Fruit fly (Drosophila melanogaster) Kc167 (cell line): Measurements from ENCODE around the gene CG13829.

ENCODE experiments used
- Myc ChIP-seq: fragments of >200 bp; optimal IDR thresholded peaks from 2 replicates; lab custom pipeline; 2017; ENCODE audit warnings: missing external identifiers
- Sin3A ChIP-seq: fragments of >200 bp; optimal IDR thresholded peaks from 2 replicates; lab custom pipeline; 2018; ENCODE audit warnings: missing external identifiers
- h ChIP-seq: fragments of >200 bp; optimal IDR thresholded peaks from 3 replicates; lab custom pipeline; 2018; ENCODE audit warnings: missing external identifiers
- psq ChIP-seq: fragments of >200 bp; optimal IDR thresholded peaks from 2 replicates; lab custom pipeline; 2017; ENCODE audit warnings: missing external identifiers

DNA sequence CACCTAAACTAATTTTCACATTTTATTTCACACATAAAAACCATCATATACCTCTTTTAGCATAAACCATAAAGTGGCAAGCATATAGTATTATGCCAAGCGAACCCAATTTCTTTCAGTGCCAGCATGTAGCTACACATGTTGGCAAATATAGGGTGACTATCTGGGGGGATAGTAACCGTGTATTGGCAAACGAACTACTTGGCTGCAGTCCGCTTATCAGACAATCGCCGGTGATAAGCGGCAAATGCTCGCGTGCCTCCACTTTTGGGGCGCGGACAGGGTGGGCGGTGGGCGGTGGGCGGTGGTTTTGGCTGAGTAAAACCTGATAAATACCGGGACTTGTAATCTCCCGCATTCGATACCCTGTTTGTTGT is 21.5 kb downstream of the CG13829 start:
- TF ChIP-seq Myc (lab: Kevin White, UChicago) (no peak), h (no peak), psq (lab: Kevin White, UChicago) (no peak), Sin3A (no peak)
